Fruit fly (Drosophila melanogaster): Measurements from ENCODE around the gene Brd.
A peak's percentile ranks its signal among the peaks of the same experiment; 100 is the strongest.

Gene Brd

dm6 chr3L:14977536-14978495 lies 5.3 kb downstream of the Brd start (continued):
- TF ChIP-seq jim (GFP tag; optimal IDR thresholded peaks at IDR 0.05) = no peak
- no peak for TF ChIP-seq dl (GFP tag; optimal IDR thresholded peaks at IDR 0.05; ENCODE audit: insufficient read depth in 1 of 2, partially characterized antibody in 2 of 2)
- no peak for TF ChIP-seq N (GFP tag; optimal IDR thresholded peaks at IDR 0.05)
- TF ChIP-seq sv (GFP tag; optimal IDR thresholded peaks at IDR 0.05) = no peak
- TF ChIP-seq fru (GFP tag; optimal IDR thresholded peaks at IDR 0.05) = peak; percentile 76
- peak; percentile 17 for TF ChIP-seq GATAd (GFP tag; optimal IDR thresholded peaks at IDR 0.05)
- TF ChIP-seq Abd-B (GFP tag; optimal IDR thresholded peaks at IDR 0.05) = no peak
- TF ChIP-seq dsf (GFP tag; optimal IDR thresholded peaks at IDR 0.05; ENCODE audit: borderline replicate concordance) = no peak
- peak; percentile 29 for TF ChIP-seq woc (GFP tag; optimal IDR thresholded peaks at IDR 0.05)
- peak; percentile 17 for TF ChIP-seq h (GFP tag; optimal IDR thresholded peaks at IDR 0.05)

- TF ChIP-seq Abd-B (GFP tag; optimal IDR thresholded peaks at IDR 0.05) (no peak), dmrt93B (GFP tag; optimal IDR thresholded peaks at IDR 0.05) (no peak), CG32264 (GFP tag; optimal IDR thresholded peaks at IDR 0.05) (no peak), lola (GFP tag; optimal IDR thresholded peaks at IDR 0.05) (no peak), sage (GFP tag; optimal IDR thresholded peaks at IDR 0.05) (no peak), tai (GFP tag; optimal IDR thresholded peaks at IDR 0.05) (no peak), br (GFP tag; optimal IDR thresholded peaks at IDR 0.05) (peak; percentile 3), Mio (GFP tag; optimal IDR thresholded peaks at IDR 0.05) (no peak), brk (GFP tag; optimal IDR thresholded peaks at IDR 0.05) (no peak), ey (GFP tag; optimal IDR thresholded peaks at IDR 0.05) (no peak), Hnf4 (GFP tag; optimal IDR thresholded peaks at IDR 0.05) (no peak), dl (GFP tag; optimal IDR thresholded peaks at IDR 0.05; ENCODE audit: insufficient read depth in 1 of 2, partially characterized antibody in 2 of 2) (peak in 1 of 2 experiments; percentile 49), Dif (GFP tag; optimal IDR thresholded peaks at IDR 0.05; ENCODE audit: partially characterized antibody) (peak; percentile 79), dsf (GFP tag; optimal IDR thresholded peaks at IDR 0.05; ENCODE audit: borderline replicate concordance) (no peak), Myc (optimal IDR thresholded peaks at IDR 0.05) (no peak), Rel (GFP tag; optimal IDR thresholded peaks at IDR 0.05) (no peak), Rel (tag; optimal IDR thresholded peaks at IDR 0.05) (no peak), jim (GFP tag; optimal IDR thresholded peaks at IDR 0.05) (no peak), GATAd (GFP tag; optimal IDR thresholded peaks at IDR 0.05) (no peak), psq (GFP tag; optimal IDR thresholded peaks at IDR 0.05) (peak; percentile 47), fru (GFP tag; optimal IDR thresholded peaks at IDR 0.05) (peak; percentile 64), usp (GFP tag; optimal IDR thresholded peaks at IDR 0.05) (no peak), sv (GFP tag; optimal IDR thresholded peaks at IDR 0.05) (no peak), N (GFP tag; optimal IDR thresholded peaks at IDR 0.05) (no peak), Vsx2 (GFP tag; optimal IDR thresholded peaks at IDR 0.05; ENCODE audit: partially characterized antibody) (peak; percentile 79), Hr83 (GFP tag; optimal IDR thresholded peaks at IDR 0.05; ENCODE audit: poor library complexity, severe bottlenecking) (peak; percentile 72), CrebA (GFP tag; optimal IDR thresholded peaks at IDR 0.05; ENCODE audit: borderline replicate concordance) (peak; percentile 5), OdsH (GFP tag; optimal IDR thresholded peaks at IDR 0.05) (no peak)
Observed at dm6 chr3L:14978496-14978894, 6.0 kb downstream of the Brd start.

- TF ChIP-seq Rel (GFP tag; optimal IDR thresholded peaks at IDR 0.05) = no peak
- no peak for TF ChIP-seq Rel (tag; optimal IDR thresholded peaks at IDR 0.05)
- TF ChIP-seq Sp1 (GFP tag; optimal IDR thresholded peaks at IDR 0.05) = no peak
- no peak for TF ChIP-seq rgr (GFP tag; optimal IDR thresholded peaks at IDR 0.05)
- TF ChIP-seq Hnf4 (GFP tag; optimal IDR thresholded peaks at IDR 0.05) = no peak
- no peak for TF ChIP-seq jim (GFP tag; optimal IDR thresholded peaks at IDR 0.05)
Observed at dm6 chr3L:14979332-14979731, 6.9 kb downstream of the Brd start, which contains the start of gene CG3349. Gene CG3349 (plus strand): TSS chr3L:14979620.

- TF ChIP-seq Abd-B (GFP tag; optimal IDR thresholded peaks at IDR 0.05) = no peak
- TF ChIP-seq usp (GFP tag; optimal IDR thresholded peaks at IDR 0.05) = no peak
- TF ChIP-seq GATAd (GFP tag; optimal IDR thresholded peaks at IDR 0.05) = no peak
- no peak for TF ChIP-seq CG32264 (GFP tag; optimal IDR thresholded peaks at IDR 0.05)
- no peak for TF ChIP-seq Hnf4 (GFP tag; optimal IDR thresholded peaks at IDR 0.05)
- TF ChIP-seq br (GFP tag; optimal IDR thresholded peaks at IDR 0.05) = no peak
Observed at dm6 chr3L:14980038-14980437, 7.6 kb downstream of the Brd start.
